Worm (Caenorhabditis elegans) whole organism, L4 larva: ENCODE measurements around the gene ztf-1.

Experiments used
- F10B5.3 ChIP-seq: sonication (generic microtip); optimal IDR thresholded peaks from 2 replicates; lab custom pipeline; 2016; ENCODE audit warnings: mild to moderate bottlenecking, missing genetic modification characterization, missing compliant biosample characterization
- F37D6.2 ChIP-seq: sonication (generic microtip); optimal IDR thresholded peaks from 2 replicates; lab custom pipeline; 2016; ENCODE audit warnings: mild to moderate bottlenecking, missing genetic modification characterization, missing compliant biosample characterization
- R02D3.7 ChIP-seq: fragments of 150-350 bp; sonication (generic microtip); optimal IDR thresholded peaks from 3 replicates; lab custom pipeline; 2014; ENCODE audit warnings: missing biosample characterization, missing genetic modification characterization
- T20F7.1 ChIP-seq: fragments of 200-800 bp; sonication (Bioruptor generic); optimal IDR thresholded peaks from 2 replicates; lab custom pipeline; 2018; ENCODE audit warnings: mild to moderate bottlenecking, missing genetic modification characterization, missing compliant biosample characterization
- ZK337.2 ChIP-seq: fragments of 200-800 bp; sonication (Bioruptor generic); IDR thresholded peaks from 2 replicates; pipeline ENCODE4 v1.3.6; 2022; ENCODE audit warnings: missing genetic modification reagents, missing genetic modification characterization, missing compliant biosample characterization
- ZK546.5 ChIP-seq, 2 experiments: sonication (generic microtip); optimal IDR thresholded peaks; 2 replicates each; lab custom pipeline; 2017; ENCODE audit warnings: missing biosample characterization in 2 of 2, missing genetic modification characterization in 2 of 2
- aha-1 ChIP-seq: fragments of 150-350 bp; peaks from one replicate; lab custom pipeline; 2014; ENCODE audit warnings: missing biosample characterization, missing genetic modification characterization
- ama-1 ChIP-seq: fragments of 150-350 bp; optimal IDR thresholded peaks from 2 replicates; lab custom pipeline; 2014; ENCODE audit warnings: inconsistent platforms, mixed read lengths
- ceh-20 ChIP-seq: fragments of 200-800 bp; sonication (Bioruptor generic); IDR thresholded peaks from 2 replicates; pipeline ENCODE4 v1.3.6; 2022; ENCODE audit warnings: missing genetic modification reagents, missing genetic modification characterization, missing compliant biosample characterization
- ceh-44 ChIP-seq: fragments of 200-800 bp; sonication (Bioruptor generic); IDR thresholded peaks from 2 replicates; pipeline ENCODE4 v1.3.6; 2022; ENCODE audit warnings: missing genetic modification reagents, missing genetic modification characterization, missing compliant biosample characterization
- ceh-62 ChIP-seq: sonication (generic microtip); optimal IDR thresholded peaks from 2 replicates; lab custom pipeline; 2017; ENCODE audit warnings: missing biosample characterization, missing genetic modification characterization
- ces-1 ChIP-seq: fragments of 150-350 bp; sonication (generic microtip); optimal IDR thresholded peaks from 4 replicates; lab custom pipeline; 2014; ENCODE audit warnings: missing biosample characterization, missing genetic modification reagents, missing genetic modification characterization
- cey-2 ChIP-seq: sonication (generic microtip); optimal IDR thresholded peaks from 3 replicates; lab custom pipeline; 2017; ENCODE audit warnings: missing genetic modification characterization, mild to moderate bottlenecking, missing compliant biosample characterization, antibody characterized with exemption, borderline replicate concordance; ENCODE audit not compliant: insufficient read depth
- daf-12 ChIP-seq: fragments of 150-350 bp; optimal IDR thresholded peaks from 2 replicates; lab custom pipeline; 2014; ENCODE audit warnings: missing biosample characterization, missing genetic modification reagents, missing genetic modification characterization
- daf-16 ChIP-seq, 3 experiments: sonication (generic microtip); optimal IDR thresholded peaks; 2 replicates each; lab custom pipeline; 2016 to 2017; ENCODE audit warnings: missing genetic modification characterization in 3 of 3, missing genetic modification reagents in 3 of 3, mild to moderate bottlenecking in 2 of 3, missing compliant biosample characterization in 2 of 3, missing biosample characterization in 1 of 3, moderate library complexity in 1 of 3
- daf-8 ChIP-seq: fragments of 200-800 bp; sonication (Bioruptor generic); IDR thresholded peaks from 2 replicates; pipeline ENCODE4 v1.3.6; 2022; ENCODE audit warnings: missing genetic modification characterization, missing compliant biosample characterization
- duxl-1 ChIP-seq: sonication (generic microtip); optimal IDR thresholded peaks from 2 replicates; lab custom pipeline; 2016; ENCODE audit warnings: mild to moderate bottlenecking, missing genetic modification characterization, moderate library complexity, missing compliant biosample characterization; ENCODE audit not compliant: poor library complexity
- egl-27 ChIP-seq: sonication (generic microtip); optimal IDR thresholded peaks from 3 replicates; lab custom pipeline; 2017; ENCODE audit warnings: missing biosample characterization, missing genetic modification reagents, missing genetic modification characterization
- fkh-10 ChIP-seq: fragments of 150-350 bp; optimal IDR thresholded peaks from 2 replicates; lab custom pipeline; 2014; ENCODE audit warnings: missing biosample characterization, missing genetic modification reagents, missing genetic modification characterization
- gei-8 ChIP-seq: fragments of 200-800 bp; sonication (Bioruptor generic); optimal IDR thresholded peaks from 2 replicates; lab custom pipeline; 2018; ENCODE audit warnings: mild to moderate bottlenecking, missing genetic modification characterization, missing compliant biosample characterization
- hif-1 ChIP-seq, 2 experiments: sonication (generic microtip); optimal IDR thresholded peaks; 2 replicates each; lab custom pipeline; 2016 to 2017; ENCODE audit warnings: missing compliant biosample characterization in 2 of 2, missing genetic modification characterization in 2 of 2, missing genetic modification reagents in 2 of 2, missing genotype in 2 of 2, mild to moderate bottlenecking in 1 of 2
- lim-7 ChIP-seq: fragments of 200-800 bp; sonication (Bioruptor generic); IDR thresholded peaks from 2 replicates; pipeline ENCODE4 v1.3.6; 2022; ENCODE audit warnings: missing genetic modification characterization, missing compliant biosample characterization
- lin-38 ChIP-seq: fragments of 200-800 bp; sonication (Bioruptor generic); IDR thresholded peaks from 2 replicates; pipeline ENCODE4 v1.3.6; 2022; ENCODE audit warnings: missing genetic modification reagents, missing genetic modification characterization, missing compliant biosample characterization
- lin-39 ChIP-seq: fragments of 150-350 bp; optimal IDR thresholded peaks from 2 replicates; lab custom pipeline; 2014; ENCODE audit warnings: missing biosample characterization, missing genetic modification reagents, missing genetic modification characterization
- lsy-2 ChIP-seq, 2 experiments: fragments of 150-350 bp in 1 of 2; sonication (generic microtip) in 1 of 2; optimal IDR thresholded peaks; 2 replicates each; lab custom pipeline; 2014 to 2017; ENCODE audit warnings: missing biosample characterization in 2 of 2, missing genetic modification characterization in 2 of 2
- madf-5 ChIP-seq, 2 experiments: fragments of 200-800 bp; sonication (Bioruptor generic); IDR thresholded peaks; 2 replicates each; pipeline ENCODE4 v1.3.6; 2022; ENCODE audit warnings: missing compliant biosample characterization in 2 of 2, missing genetic modification characterization in 2 of 2
- mdt-29 ChIP-seq: fragments of 200-800 bp; sonication (Bioruptor generic); IDR thresholded peaks from 2 replicates; pipeline ENCODE4 v1.3.6; 2022; ENCODE audit warnings: missing genetic modification reagents, missing genetic modification characterization, missing compliant biosample characterization
- mes-2 ChIP-seq: sonication (generic microtip); optimal IDR thresholded peaks from 2 replicates; lab custom pipeline; 2016; ENCODE audit warnings: missing genotype, mild to moderate bottlenecking, missing genetic modification characterization, missing compliant biosample characterization; ENCODE audit not compliant: poor library complexity, severe bottlenecking
- nhr-10 ChIP-seq: fragments of 150-350 bp; optimal IDR thresholded peaks from 2 replicates; lab custom pipeline; 2014; ENCODE audit warnings: missing biosample characterization, missing genetic modification characterization
- nhr-102 ChIP-seq: sonication (generic microtip); optimal IDR thresholded peaks from 2 replicates; lab custom pipeline; 2016; ENCODE audit warnings: mild to moderate bottlenecking, missing genetic modification characterization, moderate library complexity, missing compliant biosample characterization
- nhr-11 ChIP-seq: fragments of 150-350 bp; optimal IDR thresholded peaks from 2 replicates; lab custom pipeline; 2014; ENCODE audit warnings: missing biosample characterization, missing genetic modification characterization
- nhr-111 ChIP-seq: fragments of 200-800 bp; sonication (Bioruptor generic); optimal IDR thresholded peaks from 2 replicates; lab custom pipeline; 2018; ENCODE audit warnings: mild to moderate bottlenecking, missing genetic modification characterization, missing compliant biosample characterization
- nhr-25 ChIP-seq: sonication (generic microtip); optimal IDR thresholded peaks from 2 replicates; lab custom pipeline; 2017; ENCODE audit warnings: missing genetic modification characterization, mild to moderate bottlenecking, missing compliant biosample characterization, antibody characterized with exemption, moderate library complexity, borderline replicate concordance; ENCODE audit not compliant: insufficient read depth
- nhr-42 ChIP-seq: fragments of 200-800 bp; sonication (Bioruptor generic); IDR thresholded peaks from 2 replicates; pipeline ENCODE4 v1.3.6; 2022; ENCODE audit warnings: missing genetic modification characterization, missing compliant biosample characterization
- nhr-48 ChIP-seq: sonication (generic microtip); optimal IDR thresholded peaks from 2 replicates; lab custom pipeline; 2016; ENCODE audit warnings: mild to moderate bottlenecking, missing genetic modification characterization, missing compliant biosample characterization
- nhr-76 ChIP-seq: fragments of 150-350 bp; optimal IDR thresholded peaks from 2 replicates; lab custom pipeline; 2014; ENCODE audit warnings: missing biosample characterization, missing genetic modification characterization
- nhr-77 ChIP-seq: fragments of 150-350 bp; optimal IDR thresholded peaks from 2 replicates; lab custom pipeline; 2014; ENCODE audit warnings: missing biosample characterization, missing genetic modification characterization
- php-3 ChIP-seq: fragments of 200-800 bp; sonication (Bioruptor generic); IDR thresholded peaks from 2 replicates; pipeline ENCODE4 v1.3.6; 2022; ENCODE audit warnings: missing genetic modification reagents, missing genetic modification characterization, missing compliant biosample characterization
- sdz-12 ChIP-seq: fragments of 200-800 bp; sonication (Bioruptor generic); optimal IDR thresholded peaks from 2 replicates; lab custom pipeline; 2018; ENCODE audit warnings: mild to moderate bottlenecking, missing genetic modification characterization, missing compliant biosample characterization
- set-16 ChIP-seq: fragments of 200-800 bp; sonication (Bioruptor generic); IDR thresholded peaks from 2 replicates; pipeline ENCODE4 v1.3.6; 2022; ENCODE audit warnings: missing genetic modification reagents, missing genetic modification characterization, missing compliant biosample characterization
- skn-1 ChIP-seq: fragments of 150-350 bp; optimal IDR thresholded peaks from 2 replicates; lab custom pipeline; 2014; ENCODE audit warnings: missing biosample characterization, missing genetic modification characterization
- snpc-1.2 ChIP-seq: fragments of 200-800 bp; sonication (Bioruptor generic); IDR thresholded peaks from 2 replicates; pipeline ENCODE4 v1.3.6; 2022; ENCODE audit warnings: missing genetic modification reagents, missing genetic modification characterization, missing compliant biosample characterization
- snpc-4 ChIP-seq: fragments of 150-350 bp; optimal IDR thresholded peaks from 2 replicates; lab custom pipeline; 2014; ENCODE audit warnings: missing biosample characterization, missing genetic modification characterization
- tra-1 ChIP-seq: fragments of 200-800 bp; sonication (Bioruptor generic); IDR thresholded peaks from 2 replicates; pipeline ENCODE4 v1.3.6; 2022; ENCODE audit warnings: missing genetic modification reagents, missing genetic modification characterization, missing compliant biosample characterization
- unc-130 ChIP-seq: sonication (generic microtip); optimal IDR thresholded peaks from 2 replicates; lab custom pipeline; 2016; ENCODE audit warnings: missing genetic modification reagents, missing genetic modification characterization, missing compliant biosample characterization
- zag-1 ChIP-seq: fragments of 150-350 bp; optimal IDR thresholded peaks from 2 replicates; lab custom pipeline; 2014; ENCODE audit warnings: missing biosample characterization, missing genetic modification characterization
- zip-11 ChIP-seq: fragments of 200-800 bp; sonication (Bioruptor generic); IDR thresholded peaks from 2 replicates; pipeline ENCODE4 v1.3.6; 2022; ENCODE audit warnings: missing genetic modification characterization, missing compliant biosample characterization
- zip-2 ChIP-seq: fragments of 150-350 bp; optimal IDR thresholded peaks from 2 replicates; lab custom pipeline; 2014; ENCODE audit warnings: missing biosample characterization, missing genetic modification characterization

Gene ztf-1

ce11 chrIII:8801864-8802818 lies 10.0 kb upstream of the ztf-1 start (continued):
- TF ChIP-seq nhr-10 (tag; lab: Kevin White, UChicago) (peak; percentile 96), nhr-77 (tag; lab: Kevin White, UChicago) (peak; percentile 91), ceh-20 (GFP tag; lab: Robert Waterston, UW) (peak; percentile 73), nhr-25 (peak; percentile 92), nhr-11 (tag; lab: Kevin White, UChicago) (peak; percentile 96), ama-1 (peak; percentile 42), php-3 (GFP tag; lab: Robert Waterston, UW) (no peak), T20F7.1 (GFP tag; lab: Kevin White, UChicago) (peak; percentile 87), set-16 (GFP tag; lab: Robert Waterston, UW) (peak; percentile 77; the same call in 1 of the 2 replicates), R02D3.7 (tag; lab: Kevin White, UChicago) (no peak), daf-16 (GFP tag; optimal IDR thresholded peaks at IDR 0.05; lab: Kevin White, UChicago) (peak; percentile 79 to 96), daf-16 (tag; optimal IDR thresholded peaks at IDR 0.05; lab: Kevin White, UChicago) (peak; percentile 82), aha-1 (tag; lab: Kevin White, UChicago) (peak; percentile 100), daf-8 (no peak), nhr-48 (tag; lab: Kevin White, UChicago) (peak; percentile 95), snpc-1.2 (GFP tag; lab: Robert Waterston, UW) (peak; percentile 29; the same call in 1 of the 2 replicates), nhr-102 (tag; lab: Kevin White, UChicago) (peak; percentile 94), sdz-12 (GFP tag; lab: Kevin White, UChicago) (no peak), zip-11 (GFP tag; lab: Robert Waterston, UW) (no peak), hif-1 (tag; optimal IDR thresholded peaks at IDR 0.05; lab: Kevin White, UChicago) (peak; percentile 87 to 98), F37D6.2 (tag; lab: Kevin White, UChicago) (peak; percentile 82), ceh-62 (tag; lab: Kevin White, UChicago) (no peak), nhr-76 (tag; lab: Kevin White, UChicago) (no peak), lim-7 (0 out of 2 replicates have a peak, but pooled peaks have one; percentile 3), lin-39 (tag; lab: Kevin White, UChicago) (peak; percentile 34), mes-2 (tag; lab: Kevin White, UChicago) (peak; percentile 80), egl-27 (tag; lab: Kevin White, UChicago) (peak; percentile 92), gei-8 (GFP tag; lab: Kevin White, UChicago) (peak; percentile 94), mdt-29 (no peak), ceh-44 (GFP tag; lab: Robert Waterston, UW) (peak; percentile 55; the same call in 1 of the 2 replicates), tra-1 (GFP tag; lab: Robert Waterston, UW) (peak; percentile 70), snpc-4 (tag; lab: Kevin White, UChicago) (peak; percentile 7), daf-12 (no peak), skn-1 (tag; lab: Kevin White, UChicago) (no peak), F10B5.3 (tag; lab: Kevin White, UChicago) (peak; percentile 69), zag-1 (tag; lab: Kevin White, UChicago) (peak; percentile 64), unc-130 (GFP tag; lab: Kevin White, UChicago) (peak; percentile 27), ZK337.2 (GFP tag; lab: Robert Waterston, UW) (peak; percentile 12; the same call in 1 of the 2 replicates), lin-38 (GFP tag; lab: Robert Waterston, UW) (peak; percentile 68), ZK546.5 (tag; optimal IDR thresholded peaks at IDR 0.05; lab: Kevin White, UChicago) (no peak), fkh-10 (peak; percentile 90), madf-5 (GFP tag; IDR thresholded peaks at IDR 0.05; lab: Robert Waterston, UW) (0 out of 4 replicates have a peak, but pooled peaks of 1 of the 2 experiments have one; percentile 5), lsy-2 (tag; optimal IDR thresholded peaks at IDR 0.05; lab: Kevin White, UChicago) (peak; percentile 92 to 94), cey-2 (tag; lab: Kevin White, UChicago) (peak; percentile 88), nhr-111 (GFP tag; lab: Kevin White, UChicago) (no peak), ces-1 (no peak), zip-2 (tag; lab: Kevin White, UChicago) (no peak), nhr-42 (GFP tag; lab: Robert Waterston, UW) (peak; percentile 59; the same call in 1 of the 2 replicates), duxl-1 (peak; percentile 57)
